Fruit fly (Drosophila melanogaster): ENCODE results near the gene hiro.

DNA sequence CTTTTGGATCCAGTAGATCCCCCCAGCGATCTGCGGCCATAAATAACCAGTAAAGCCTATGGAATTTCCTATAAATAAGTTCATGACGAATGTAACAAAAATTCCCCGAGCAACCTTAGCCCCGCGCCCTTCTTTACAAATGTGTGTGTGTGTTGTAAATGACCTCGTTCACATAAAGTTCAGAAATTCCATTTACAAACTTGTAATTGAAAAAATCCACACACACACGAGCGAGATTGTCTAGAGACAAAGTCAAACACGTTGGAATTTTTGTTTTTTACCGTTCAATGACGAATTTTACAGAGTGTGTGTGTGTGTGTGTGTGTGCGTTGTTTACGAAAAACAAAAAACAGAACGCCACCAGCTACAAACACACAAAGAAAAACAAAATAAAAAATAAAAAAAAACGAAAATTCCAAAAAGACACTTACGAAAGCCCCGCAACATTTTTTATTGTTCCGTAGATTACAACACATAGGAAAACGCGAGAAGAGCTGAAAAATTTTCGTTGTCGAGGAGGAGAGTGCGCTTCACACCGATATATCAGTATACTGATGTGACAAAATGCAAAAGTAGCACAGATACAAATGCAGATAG is 48.9 kb downstream of the hiro start:
- TF ChIP-seq pan (optimal IDR thresholded peaks at IDR 0.05) (no peak), usp (GFP tag; optimal IDR thresholded peaks at IDR 0.05) (no peak), CG8478 (optimal IDR thresholded peaks at IDR 0.05) (no peak)
